Worm (Caenorhabditis elegans) whole organism, young adult: ENCODE results near the gene trpp-11.

Experiments
- B0035.1 ChIP-seq: sonication (generic microtip); optimal IDR thresholded peaks from 2 replicates; lab custom pipeline; 2016; ENCODE audit warnings: missing genetic modification characterization, mild to moderate bottlenecking, missing compliant biosample characterization, missing genotype, missing genetic modification reagents
- B0261.1 ChIP-seq: sonication (generic microtip); optimal IDR thresholded peaks from 2 replicates; lab custom pipeline; 2016; ENCODE audit warnings: mild to moderate bottlenecking, missing genetic modification characterization, moderate library complexity, missing compliant biosample characterization
- C17E4.6 ChIP-seq: fragments of 200-800 bp; sonication (Bioruptor generic); IDR thresholded peaks from 2 replicates; pipeline ENCODE4 v1.3.6; 2022; ENCODE audit warnings: missing genetic modification reagents, missing genetic modification characterization, missing compliant biosample characterization
- F22D6.2 ChIP-seq: sonication (generic microtip); optimal IDR thresholded peaks from 2 replicates; lab custom pipeline; 2016; ENCODE audit warnings: mild to moderate bottlenecking, missing genetic modification characterization, missing compliant biosample characterization
- F33H1.4 ChIP-seq: fragments of 200-800 bp; sonication (Bioruptor generic); IDR thresholded peaks from 2 replicates; pipeline ENCODE4 v1.3.6; 2022; ENCODE audit warnings: missing genetic modification reagents, missing genetic modification characterization, missing compliant biosample characterization
- F57A8.1 ChIP-seq: fragments of 200-800 bp; sonication (Bioruptor generic); optimal IDR thresholded peaks from 2 replicates; lab custom pipeline; 2018; ENCODE audit warnings: mild to moderate bottlenecking, missing genetic modification characterization, moderate library complexity, missing compliant biosample characterization
- K12H6.12 ChIP-seq: fragments of 200-800 bp; sonication (Bioruptor generic); optimal IDR thresholded peaks from 2 replicates; lab custom pipeline; 2018; ENCODE audit warnings: mild to moderate bottlenecking, missing genetic modification characterization, missing compliant biosample characterization
- Y53G8AR.9 ChIP-seq: fragments of 200-800 bp; sonication (Bioruptor generic); conservative IDR thresholded peaks from 2 replicates; pipeline ENCODE4 v1.3.6; 2022; ENCODE audit warnings: missing genetic modification reagents, missing genetic modification characterization, missing compliant biosample characterization
- Y67H2A.10 ChIP-seq: fragments of 200-800 bp; sonication (Bioruptor generic); conservative IDR thresholded peaks from 2 replicates; pipeline ENCODE4 v1.3.6; 2022; ENCODE audit warnings: missing genetic modification reagents, missing genetic modification characterization, missing compliant biosample characterization
- ama-1 ChIP-seq, 3 experiments: fragments of 150-350 bp in 1 of 3; sonication (generic microtip) in 2 of 3; optimal IDR thresholded peaks; 2 replicates each; lab custom pipeline; 2014 to 2018; ENCODE audit warnings: missing biosample characterization in 2 of 3, missing genetic modification characterization in 2 of 3, missing genetic modification reagents in 2 of 3
- atf-7 ChIP-seq: sonication (generic microtip); optimal IDR thresholded peaks from 2 replicates; lab custom pipeline; 2017; ENCODE audit warnings: mild to moderate bottlenecking, missing genetic modification characterization, missing compliant biosample characterization
- cebp-1 ChIP-seq, 2 experiments: fragments of 200-800 bp in 1 of 2; sonication (Bioruptor generic) in 1 of 2; sonication (generic microtip) in 1 of 2; IDR thresholded peaks in 1 of 2; optimal IDR thresholded peaks in 1 of 2; 2 replicates each; pipeline versions ENCODE4 v1.3.6 to Lab custom; 2017 to 2022; ENCODE audit warnings: missing compliant biosample characterization in 2 of 2, missing genetic modification characterization in 2 of 2, mild to moderate bottlenecking in 1 of 2, missing genetic modification reagents in 1 of 2, moderate library complexity in 1 of 2
- ceh-79 ChIP-seq: sonication (generic microtip); optimal IDR thresholded peaks from 2 replicates; lab custom pipeline; 2017; ENCODE audit warnings: mild to moderate bottlenecking, missing genetic modification characterization, missing compliant biosample characterization
- ceh-91 ChIP-seq: fragments of 200-800 bp; sonication (Bioruptor generic); IDR thresholded peaks from 2 replicates; pipeline ENCODE4 v1.3.6; 2022; ENCODE audit warnings: missing genetic modification reagents, missing genetic modification characterization, missing compliant biosample characterization
- chd-7 ChIP-seq: sonication (generic microtip); optimal IDR thresholded peaks from 2 replicates; lab custom pipeline; 2016; ENCODE audit warnings: mild to moderate bottlenecking, missing genetic modification characterization, moderate library complexity, missing compliant biosample characterization
- die-1 ChIP-seq: sonication (generic microtip); optimal IDR thresholded peaks from 2 replicates; lab custom pipeline; 2016; ENCODE audit warnings: missing genotype, mild to moderate bottlenecking, missing genetic modification characterization, missing compliant biosample characterization
- dpff-1 ChIP-seq: sonication (generic microtip); optimal IDR thresholded peaks from 2 replicates; lab custom pipeline; 2017; ENCODE audit warnings: mild to moderate bottlenecking, missing genetic modification characterization, missing compliant biosample characterization
- dpl-1 ChIP-seq: fragments of 150-350 bp; optimal IDR thresholded peaks from 2 replicates; lab custom pipeline; 2014; ENCODE audit warnings: missing biosample characterization, missing genetic modification reagents, missing genetic modification characterization
- him-1 ChIP-seq: sonication (generic microtip); optimal IDR thresholded peaks from 2 replicates; lab custom pipeline; 2016; ENCODE audit warnings: missing genotype, missing genetic modification reagents, missing genetic modification characterization, missing compliant biosample characterization
- hlh-12 ChIP-seq: sonication (generic microtip); optimal IDR thresholded peaks from 2 replicates; lab custom pipeline; 2016; ENCODE audit warnings: missing genetic modification characterization, missing compliant biosample characterization
- hsf-1 ChIP-seq: fragments of 200-800 bp; sonication (Bioruptor generic); IDR thresholded peaks from 2 replicates; pipeline ENCODE4 v1.3.6; 2022; ENCODE audit warnings: missing genetic modification reagents, missing genetic modification characterization, missing compliant biosample characterization
- let-607 ChIP-seq, 2 experiments: fragments of 200-800 bp in 1 of 2; sonication (Bioruptor generic) in 1 of 2; sonication (generic microtip) in 1 of 2; optimal IDR thresholded peaks; 2 replicates each; lab custom pipeline; 2016 to 2018; ENCODE audit warnings: mild to moderate bottlenecking in 2 of 2, missing compliant biosample characterization in 2 of 2, missing genetic modification characterization in 2 of 2, moderate library complexity in 2 of 2, missing genotype in 1 of 2
- lin-40 ChIP-seq: sonication (generic microtip); optimal IDR thresholded peaks from 2 replicates; lab custom pipeline; 2016; ENCODE audit warnings: missing genetic modification characterization, mild to moderate bottlenecking, missing compliant biosample characterization, missing genotype, missing genetic modification reagents
- lir-1 ChIP-seq: fragments of 200-800 bp; sonication (Bioruptor generic); conservative IDR thresholded peaks from 2 replicates; pipeline ENCODE4 v1.3.6; 2022; ENCODE audit warnings: missing genetic modification reagents, missing genetic modification characterization, missing compliant biosample characterization
- madf-8 ChIP-seq: fragments of 200-800 bp; sonication (Bioruptor generic); conservative IDR thresholded peaks from 2 replicates; pipeline ENCODE4 v1.3.6; 2022; ENCODE audit warnings: missing genetic modification reagents, missing genetic modification characterization, missing compliant biosample characterization
- mel-28 ChIP-seq: sonication (generic microtip); optimal IDR thresholded peaks from 2 replicates; lab custom pipeline; 2016; ENCODE audit warnings: borderline replicate concordance, mild to moderate bottlenecking, missing genetic modification characterization, missing compliant biosample characterization
- nhr-80 ChIP-seq: sonication (generic microtip); optimal IDR thresholded peaks from 2 replicates; lab custom pipeline; 2016; ENCODE audit warnings: missing genetic modification characterization, missing compliant biosample characterization
- pbrm-1 ChIP-seq: fragments of 200-800 bp; sonication (Bioruptor generic); IDR thresholded peaks from 2 replicates; pipeline ENCODE4 v1.3.6; 2022; ENCODE audit warnings: missing genetic modification reagents, missing genetic modification characterization, missing compliant biosample characterization
- rcor-1 ChIP-seq: fragments of 200-800 bp; sonication (Bioruptor generic); IDR thresholded peaks from 2 replicates; pipeline ENCODE4 v1.3.6; 2022; ENCODE audit warnings: missing genetic modification reagents, missing genetic modification characterization, missing compliant biosample characterization
- snpc-1.3 ChIP-seq: sonication (generic microtip); optimal IDR thresholded peaks from 2 replicates; lab custom pipeline; 2017; ENCODE audit warnings: missing genetic modification characterization, mild to moderate bottlenecking, missing compliant biosample characterization, antibody characterized with exemption, moderate library complexity, missing genotype, missing genetic modification reagents; ENCODE audit not compliant: insufficient read depth
- tbp1 ChIP-seq: fragments of 200-800 bp; sonication (Bioruptor generic); optimal IDR thresholded peaks from 2 replicates; lab custom pipeline; 2018; ENCODE audit warnings: mild to moderate bottlenecking, missing genetic modification characterization, missing compliant biosample characterization
- tbx-9 ChIP-seq: sonication (generic microtip); optimal IDR thresholded peaks from 2 replicates; lab custom pipeline; 2016; ENCODE audit warnings: borderline replicate concordance, missing genetic modification characterization, inconsistent platforms, missing compliant biosample characterization
- unc-130 ChIP-seq: sonication (generic microtip); optimal IDR thresholded peaks from 2 replicates; lab custom pipeline; 2016; ENCODE audit warnings: missing genetic modification reagents, missing genetic modification characterization, missing compliant biosample characterization
- unc-62 ChIP-seq: fragments of 150-350 bp; optimal IDR thresholded peaks from 2 replicates; lab custom pipeline; 2014; ENCODE audit warnings: missing biosample characterization, missing genetic modification reagents, missing genetic modification characterization
- xnd-1 ChIP-seq: sonication (generic microtip); optimal IDR thresholded peaks from 2 replicates; lab custom pipeline; 2016; ENCODE audit warnings: missing genotype, missing genetic modification reagents, missing genetic modification characterization, missing compliant biosample characterization
- zfh-2 ChIP-seq: fragments of 200-800 bp; sonication (Bioruptor generic); conservative IDR thresholded peaks from 2 replicates; pipeline ENCODE4 v1.3.6; 2022; ENCODE audit warnings: missing genetic modification reagents, missing genetic modification characterization, missing compliant biosample characterization
- ztf-22 ChIP-seq: fragments of 200-800 bp; sonication (Bioruptor generic); optimal IDR thresholded peaks from 2 replicates; lab custom pipeline; 2018; ENCODE audit warnings: mild to moderate bottlenecking, missing genetic modification characterization, moderate library complexity, missing compliant biosample characterization
- ztf-3 ChIP-seq: fragments of 200-800 bp; sonication (Bioruptor generic); optimal IDR thresholded peaks from 2 replicates; lab custom pipeline; 2018; ENCODE audit warnings: mild to moderate bottlenecking, missing genetic modification characterization, missing compliant biosample characterization
- ztf-6 ChIP-seq: fragments of 200-800 bp; sonication (Bioruptor generic); IDR thresholded peaks from 2 replicates; pipeline ENCODE4 v1.3.6; 2022; ENCODE audit warnings: missing genetic modification reagents, missing genetic modification characterization, missing compliant biosample characterization

The trpp-11 gene

ce11 chrIII:757981-758380 is 37.0 kb upstream of the trpp-11 start, which contains the start of gene T17H7.7:
TSS of gene T17H7.7 (minus strand) at chrIII:758081.
- TF ChIP-seq dpl-1 (GFP tag; lab: Kevin White, UChicago) = no peak
- TF ChIP-seq hsf-1 (GFP tag; lab: Robert Waterston, UW) = no peak
- TF ChIP-seq nhr-80 (tag; lab: Kevin White, UChicago) = no peak
- no peak for TF ChIP-seq ceh-79 (tag; lab: Kevin White, UChicago)

DNA sequence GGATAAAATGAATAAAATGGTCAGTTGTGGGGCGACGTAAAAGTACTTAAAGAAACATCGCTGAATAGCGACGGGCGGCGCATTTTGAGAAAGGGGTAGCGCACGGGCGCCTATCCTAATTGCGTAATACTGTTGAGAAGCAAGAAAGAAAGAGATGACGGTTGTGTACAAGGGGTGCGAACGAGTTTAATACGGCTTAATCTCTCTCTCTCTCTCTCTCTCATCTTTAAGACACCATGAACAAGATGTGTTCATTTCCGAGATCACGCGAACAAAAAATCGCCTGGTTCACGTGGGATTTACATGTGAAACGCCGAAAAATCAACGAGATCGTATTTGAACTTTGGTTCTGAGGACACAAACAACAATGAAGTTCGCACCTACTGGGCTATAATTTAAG is 35.3 kb upstream of the trpp-11 start:
- TF ChIP-seq cebp-1 (GFP tag; IDR thresholded peaks at IDR 0.05; lab: Robert Waterston, UW) (no peak), cebp-1 (tag; optimal IDR thresholded peaks at IDR 0.05; lab: Kevin White, UChicago) (peak; percentile 23), C17E4.6 (GFP tag; lab: Robert Waterston, UW) (no peak)

- TF ChIP-seq hsf-1 (GFP tag; lab: Robert Waterston, UW) = no peak
- no peak for TF ChIP-seq hlh-12 (tag; lab: Kevin White, UChicago)
- TF ChIP-seq madf-8 (GFP tag; lab: Robert Waterston, UW) = no peak
- TF ChIP-seq ztf-3 (GFP tag; lab: Kevin White, UChicago) = no peak
- no peak for TF ChIP-seq Y53G8AR.9 (GFP tag; lab: Robert Waterston, UW)
- TF ChIP-seq him-1 (tag; lab: Kevin White, UChicago) = no peak
- no peak for TF ChIP-seq pbrm-1 (GFP tag; lab: Robert Waterston, UW)
- TF ChIP-seq ceh-91 (GFP tag; lab: Robert Waterston, UW) = no peak
- TF ChIP-seq F57A8.1 = no peak
- no peak for TF ChIP-seq unc-62 (GFP tag; lab: Kevin White, UChicago)
Observed at ce11 chrIII:761476-761875, 33.5 kb upstream of the trpp-11 start, which contains the start of gene nlp-52. TSS of gene nlp-52 (plus strand) at chrIII:761776.

- TF ChIP-seq dpl-1 (GFP tag; lab: Kevin White, UChicago) = no peak
- TF ChIP-seq let-607 (tag; optimal IDR thresholded peaks at IDR 0.05; lab: Kevin White, UChicago) = no peak
- no peak for TF ChIP-seq xnd-1
- TF ChIP-seq chd-7 (tag; lab: Kevin White, UChicago) = no peak
- no peak for TF ChIP-seq Y53G8AR.9 (GFP tag; lab: Robert Waterston, UW)
- no peak for TF ChIP-seq lir-1 (GFP tag; lab: Robert Waterston, UW)
- TF ChIP-seq ama-1 (optimal IDR thresholded peaks at IDR 0.05; lab: Kevin White, UChicago) = no peak
- TF ChIP-seq ama-1 (GFP tag; optimal IDR thresholded peaks at IDR 0.05; lab: Kevin White, UChicago) = no peak
- TF ChIP-seq mel-28 = no peak
- no peak for TF ChIP-seq rcor-1
- TF ChIP-seq unc-130 (GFP tag; lab: Kevin White, UChicago) = no peak
- no peak for TF ChIP-seq dpff-1
- TF ChIP-seq die-1 (tag; lab: Kevin White, UChicago) = no peak
- TF ChIP-seq, all 124 proteins: peak for 0
Observed at ce11 chrIII:762508-762907, 32.4 kb upstream of the trpp-11 start.

- peak; percentile 43 for TF ChIP-seq K12H6.12 (tag; lab: Kevin White, UChicago)
- TF ChIP-seq cebp-1 (GFP tag; IDR thresholded peaks at IDR 0.05; lab: Robert Waterston, UW) = no peak
- peak; percentile 32 for TF ChIP-seq cebp-1 (tag; optimal IDR thresholded peaks at IDR 0.05; lab: Kevin White, UChicago)
- TF ChIP-seq zfh-2 = 0 out of 2 replicates have a peak, but pooled peaks have one; percentile 21
- TF ChIP-seq B0261.1 (tag; lab: Kevin White, UChicago) = no peak
Observed at ce11 chrIII:764404-764803, 30.5 kb upstream of the trpp-11 start.

ce11 chrIII:764884-765283 is 30.1 kb upstream of the trpp-11 start, which contains the start of gene ptl-1:
TSS of gene ptl-1 (plus strand) at chrIII:765184.
- TF ChIP-seq K12H6.12 (tag; lab: Kevin White, UChicago) (no peak), Y67H2A.10 (GFP tag; lab: Robert Waterston, UW) (no peak), lin-40 (tag; lab: Kevin White, UChicago) (no peak), atf-7 (tag; lab: Kevin White, UChicago) (no peak), tbx-9 (no peak), ztf-6 (GFP tag; lab: Robert Waterston, UW) (no peak), nhr-80 (tag; lab: Kevin White, UChicago) (no peak), F33H1.4 (GFP tag; lab: Robert Waterston, UW) (no peak), tbp1 (GFP tag; lab: Kevin White, UChicago) (no peak), ztf-22 (GFP tag; lab: Kevin White, UChicago) (no peak), snpc-1.3 (tag; lab: Kevin White, UChicago) (no peak), B0035.1 (tag; lab: Kevin White, UChicago) (no peak), F22D6.2 (tag; lab: Kevin White, UChicago) (no peak)
